Fruit fly (Drosophila melanogaster): ENCODE measurements around the gene kst.
A peak's percentile ranks its signal among the peaks of the same experiment; 100 is the strongest.

kst gene

DNA sequence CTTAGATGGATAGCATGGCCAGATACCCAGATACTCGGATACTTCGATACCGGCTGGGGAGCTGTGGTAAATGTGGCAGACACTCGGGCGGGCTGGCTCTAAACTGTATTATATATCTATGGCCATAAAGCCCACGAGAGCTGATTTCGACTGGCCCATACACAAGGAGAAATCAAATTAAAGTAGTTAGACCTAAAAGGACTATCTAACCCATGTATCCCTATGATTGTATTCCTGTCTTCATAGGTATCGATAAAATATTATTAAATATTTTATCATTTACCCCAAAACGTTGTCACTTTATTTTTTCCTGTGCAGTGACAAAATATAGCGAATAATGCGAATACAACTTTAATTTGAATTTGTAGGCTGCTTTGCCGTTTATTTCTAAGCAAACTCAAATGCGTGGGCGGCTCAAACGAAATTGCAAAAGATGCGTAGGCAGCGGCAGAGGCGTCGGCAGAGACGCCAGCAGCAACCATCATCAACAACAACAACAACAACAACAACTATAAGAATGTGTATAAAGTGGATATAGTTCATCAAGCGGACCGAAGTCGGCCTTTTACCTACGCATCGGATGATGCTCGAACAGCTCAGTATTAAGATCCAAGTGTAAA lies 45.3 kb downstream of the kst start (continued):
- no peak for TF ChIP-seq fd85E (GFP tag; optimal IDR thresholded peaks at IDR 0.05)

dm6 chr3L:3382489-3382879 lies 45.8 kb downstream of the kst start:
- TF ChIP-seq CG3919 (GFP tag; optimal IDR thresholded peaks at IDR 0.05) (peak; percentile 54), Gug (GFP tag; IDR thresholded peaks at IDR 0.05) (peak; percentile 58; the same call in 1 of the 2 replicates), CG6163 (GFP tag; IDR thresholded peaks at IDR 0.05) (peak; percentile 82), eg (GFP tag; IDR thresholded peaks at IDR 0.05) (peak; percentile 82), CG16779 (tag; optimal IDR thresholded peaks at IDR 0.05) (peak; percentile 16), fkh (GFP tag; optimal IDR thresholded peaks at IDR 0.05) (peak; percentile 28), Blimp-1 (GFP tag; optimal IDR thresholded peaks at IDR 0.05) (no peak), net (GFP tag; optimal IDR thresholded peaks at IDR 0.05) (peak; percentile 36), Hr4 (GFP tag; optimal IDR thresholded peaks at IDR 0.05) (peak; percentile 78), CG15336 (GFP tag; IDR thresholded peaks at IDR 0.05) (peak; percentile 83), Ets96B (tag; optimal IDR thresholded peaks at IDR 0.05) (peak; percentile 54), Eip93F (GFP tag; optimal IDR thresholded peaks at IDR 0.05) (no peak), CG6808 (GFP tag; optimal IDR thresholded peaks at IDR 0.05) (peak; percentile 36), spab (GFP tag; optimal IDR thresholded peaks at IDR 0.05) (peak; percentile 32), esn (GFP tag; optimal IDR thresholded peaks at IDR 0.05) (no peak), CG8632 (GFP tag; optimal IDR thresholded peaks at IDR 0.05) (peak; percentile 5), acj6 (GFP tag; optimal IDR thresholded peaks at IDR 0.05) (peak; percentile 15), svp (GFP tag) (peak; percentile 45), CG34406 (GFP tag; optimal IDR thresholded peaks at IDR 0.05) (no peak), CG11762 (GFP tag; optimal IDR thresholded peaks at IDR 0.05; ENCODE audit: insufficient read depth) (peak; percentile 12), vri (GFP tag; optimal IDR thresholded peaks at IDR 0.05) (no peak), pdm3 (GFP tag; optimal IDR thresholded peaks at IDR 0.05) (peak; percentile 49), topi (GFP tag; optimal IDR thresholded peaks at IDR 0.05) (no peak), CG10669 (GFP tag; optimal IDR thresholded peaks at IDR 0.05) (peak; percentile 31), Met (GFP tag; optimal IDR thresholded peaks at IDR 0.05) (no peak), Eip78C (GFP tag) (peak; percentile 82), CG1621 (tag; optimal IDR thresholded peaks at IDR 0.05) (peak; percentile 27), Sox14 (GFP tag; optimal IDR thresholded peaks at IDR 0.05) (peak; percentile 20), Sox15 (GFP tag; optimal IDR thresholded peaks at IDR 0.05) (no peak), Lpt (GFP tag; optimal IDR thresholded peaks at IDR 0.05) (peak; percentile 51), fd59A (GFP tag; optimal IDR thresholded peaks at IDR 0.05) (peak; percentile 22), CG4318 (GFP tag; optimal IDR thresholded peaks at IDR 0.05) (peak; percentile 34), CG8319 (GFP tag; optimal IDR thresholded peaks at IDR 0.05) (no peak), CG31627 (GFP tag; optimal IDR thresholded peaks at IDR 0.05) (no peak), CG6792 (GFP tag; optimal IDR thresholded peaks at IDR 0.05) (peak; percentile 3), ss (GFP tag; optimal IDR thresholded peaks at IDR 0.05) (peak; percentile 25 to 29), achi (GFP tag; optimal IDR thresholded peaks at IDR 0.05) (peak; percentile 50), Eip75B (GFP tag; optimal IDR thresholded peaks at IDR 0.05) (peak; percentile 45), salr (GFP tag; optimal IDR thresholded peaks at IDR 0.05) (peak in 1 of 2 experiments; percentile 27), Hr38 (GFP tag; optimal IDR thresholded peaks at IDR 0.05) (no peak), Smox (GFP tag; optimal IDR thresholded peaks at IDR 0.05) (no peak), CG3032 (tag; optimal IDR thresholded peaks at IDR 0.05) (peak; percentile 45), dac (GFP tag; optimal IDR thresholded peaks at IDR 0.05) (no peak), CG11294 (GFP tag; IDR thresholded peaks at IDR 0.05) (peak; percentile 58; the same call in 1 of the 2 replicates), lz (GFP tag; optimal IDR thresholded peaks at IDR 0.05) (no peak), fd85E (GFP tag; optimal IDR thresholded peaks at IDR 0.05) (no peak), Sox102F (GFP tag; optimal IDR thresholded peaks at IDR 0.05) (no peak), Hr39 (GFP tag; optimal IDR thresholded peaks at IDR 0.05) (no peak), CG9139 (GFP tag; optimal IDR thresholded peaks at IDR 0.05) (no peak)

Data from whole organism, prepupa.